Worm (Caenorhabditis elegans) whole organism, L4/young adult: ENCODE results near the gene fbxa-166.
"Not testable (repeated sequence)": the region's sequence is repeated elsewhere in the genome, so short reads cannot be mapped to it uniquely, and the experiment has no call there.

Experiments
- W03F9.2 ChIP-seq: fragments of 150-350 bp; optimal IDR thresholded peaks from 2 replicates; lab custom pipeline; 2014; ENCODE audit warnings: missing biosample characterization, missing genetic modification characterization
- dao-5 ChIP-seq: sonication (generic microtip); optimal IDR thresholded peaks from 2 replicates; lab custom pipeline; 2016; ENCODE audit warnings: missing genotype, missing genetic modification characterization, moderate library complexity, missing compliant biosample characterization
- him-1 ChIP-seq: sonication (generic microtip); optimal IDR thresholded peaks from 2 replicates; lab custom pipeline; 2016; ENCODE audit warnings: missing genotype, missing genetic modification reagents, missing genetic modification characterization, missing compliant biosample characterization

The fbxa-166 gene

ce11 chrII:1640496-1640895 lies 21.6 kb upstream of the fbxa-166 start, which contains the start of gene srh-72:
TSS of gene srh-72 (minus strand) at chrII:1640596.
- TF ChIP-seq dao-5 (tag; lab: Kevin White, UChicago), result no peak
- no peak for TF ChIP-seq W03F9.2 (tag; lab: Kevin White, UChicago)
- TF ChIP-seq him-1 (tag; lab: Kevin White, UChicago), result no peak

- TF ChIP-seq him-1, W03F9.2, dao-5 (tag; lab: Kevin White, UChicago): not testable (repeated sequence)
Measured at ce11 chrII:1636392-1636791, 17.5 kb upstream of the fbxa-166 start, which contains the start of gene srg-20. TSS of gene srg-20 (plus strand) at chrII:1636692.

DNA sequence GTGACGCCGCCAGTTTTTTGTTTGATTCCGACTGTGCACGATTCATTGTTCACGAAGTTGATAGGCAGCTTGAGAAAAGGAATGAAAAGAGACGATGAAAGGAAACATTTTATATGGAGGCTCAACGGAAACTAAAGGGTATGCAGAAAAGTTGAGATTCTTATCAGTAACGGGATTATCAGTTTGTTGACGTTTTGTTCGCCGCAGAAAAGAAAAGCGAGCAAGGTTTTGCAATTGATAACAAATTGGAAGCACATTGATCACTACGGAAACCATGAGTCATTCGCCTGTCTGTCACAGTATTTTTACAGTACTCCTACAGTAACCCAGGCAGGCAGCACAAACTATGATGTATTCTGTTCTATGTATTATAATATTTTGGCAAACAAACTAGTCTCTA lies 17.1 kb upstream of the fbxa-166 start:
- no peak for TF ChIP-seq dao-5 (tag; lab: Kevin White, UChicago)
- TF ChIP-seq W03F9.2 (tag; lab: Kevin White, UChicago), result no peak
- no peak for TF ChIP-seq him-1 (tag; lab: Kevin White, UChicago)

DNA sequence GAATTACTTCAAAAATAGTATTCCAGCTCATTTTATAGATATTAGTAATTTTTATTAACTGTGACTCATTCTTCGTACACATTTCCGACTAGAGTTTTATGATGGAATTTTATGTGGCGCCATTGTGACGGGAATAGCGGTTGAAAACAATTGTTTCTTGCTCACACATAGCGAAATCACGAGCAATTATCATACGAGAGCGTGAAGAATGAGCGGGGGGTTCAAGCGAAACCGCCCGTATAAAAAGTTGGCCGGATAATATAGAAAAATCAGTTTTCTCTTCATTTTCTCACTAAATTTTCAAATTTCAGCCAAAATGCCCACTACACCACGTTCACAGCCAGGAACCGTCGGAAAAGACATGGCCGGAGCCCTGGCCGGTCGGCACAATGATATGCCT lies 14.6 kb upstream of the fbxa-166 start, which contains the start of gene C08E3.1:
Gene C08E3.1 (plus strand): TSS at position 301 of the 400 bp plus-strand sequence.
- TF ChIP-seq him-1, W03F9.2, dao-5 (tag; lab: Kevin White, UChicago): not testable (repeated sequence)

DNA sequence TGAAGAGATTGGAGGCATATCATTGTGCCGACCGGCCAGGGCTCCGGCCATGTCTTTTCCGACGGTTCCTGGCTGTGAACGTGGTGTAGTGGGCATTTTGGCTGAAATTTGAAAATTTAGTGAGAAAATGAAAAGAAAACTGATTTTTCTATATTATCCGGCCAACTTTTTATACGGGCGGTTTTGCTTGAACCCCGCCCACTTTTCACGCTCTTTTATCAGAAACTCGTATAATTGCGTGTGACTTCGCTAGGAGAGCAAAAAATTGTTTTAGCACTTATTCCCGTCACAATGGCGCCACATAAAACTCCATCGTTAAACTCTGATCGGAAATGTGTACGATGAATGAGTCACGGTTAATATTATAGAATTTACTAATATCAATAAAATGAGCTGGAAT lies 13.4 kb upstream of the fbxa-166 start, which contains the start of gene C08E3.13:
Gene C08E3.13 (minus strand): TSS at position 101 of the 400 bp plus-strand sequence.
- not testable (repeated sequence) for TF ChIP-seq W03F9.2, him-1, dao-5 (tag; lab: Kevin White, UChicago)

DNA sequence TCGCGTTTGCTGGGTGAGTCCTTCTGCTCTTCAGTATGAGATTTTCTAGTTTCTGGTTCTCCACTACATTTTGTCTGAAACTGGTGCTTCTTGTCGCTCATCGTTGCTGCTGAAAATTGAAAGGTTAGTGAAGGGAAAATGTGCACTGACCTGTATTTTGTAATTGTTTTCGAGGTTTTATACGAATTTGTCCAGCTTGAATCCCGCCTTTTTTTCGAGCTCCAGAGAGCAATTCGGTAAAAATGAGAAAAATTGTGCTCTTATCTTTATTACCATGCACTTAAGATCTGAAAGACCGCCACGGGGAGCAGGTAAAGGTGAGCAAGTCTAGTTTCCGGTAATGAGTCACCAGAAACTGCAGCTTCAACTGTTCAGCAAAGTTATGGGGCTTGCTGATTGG lies 8.9 kb upstream of the fbxa-166 start, which contains the start of gene C08E3.15:
Gene C08E3.15 (minus strand): TSS at position 101 of the 400 bp plus-strand sequence.
- TF ChIP-seq him-1, W03F9.2, dao-5 (tag; lab: Kevin White, UChicago): not testable (repeated sequence)

DNA sequence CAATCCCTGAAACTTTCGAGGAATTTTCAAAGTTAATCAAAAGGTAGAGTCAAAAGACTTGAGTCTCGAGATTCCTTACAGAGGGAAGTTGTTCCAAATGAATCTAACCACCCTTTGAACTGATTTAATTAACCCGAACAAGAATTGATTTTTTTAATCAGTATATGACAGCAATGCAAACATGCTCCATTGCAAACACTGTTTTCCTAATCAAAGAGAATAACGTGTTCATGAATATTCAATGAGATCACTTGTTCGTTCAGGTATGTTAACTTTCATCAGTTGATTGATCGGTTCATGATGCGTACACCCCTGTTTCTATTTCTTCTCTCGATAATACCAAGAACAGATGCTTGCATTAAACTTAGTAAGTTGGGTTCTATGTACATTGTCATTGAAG lies 6.8 kb upstream of the fbxa-166 start, which contains the start of gene C08E3.14:
Gene C08E3.14 (plus strand): TSS at position 301 of the 400 bp plus-strand sequence.
- TF ChIP-seq him-1 (tag; lab: Kevin White, UChicago), result no peak
- no peak for TF ChIP-seq dao-5 (tag; lab: Kevin White, UChicago)
- no peak for TF ChIP-seq W03F9.2 (tag; lab: Kevin White, UChicago)

ce11 chrII:1624572-1624971 lies 5.7 kb upstream of the fbxa-166 start, which contains the start of gene fbxa-160:
TSS of gene fbxa-160 (minus strand) at chrII:1624672.
- TF ChIP-seq W03F9.2 (tag; lab: Kevin White, UChicago) (no peak), dao-5 (tag; lab: Kevin White, UChicago) (no peak), him-1 (tag; lab: Kevin White, UChicago) (no peak)

- TF ChIP-seq W03F9.2 (tag; lab: Kevin White, UChicago) (no peak), dao-5 (tag; lab: Kevin White, UChicago) (no peak), him-1 (tag; lab: Kevin White, UChicago) (no peak)
Measured at ce11 chrII:1621795-1622194, 2.9 kb upstream of the fbxa-166 start.

DNA sequence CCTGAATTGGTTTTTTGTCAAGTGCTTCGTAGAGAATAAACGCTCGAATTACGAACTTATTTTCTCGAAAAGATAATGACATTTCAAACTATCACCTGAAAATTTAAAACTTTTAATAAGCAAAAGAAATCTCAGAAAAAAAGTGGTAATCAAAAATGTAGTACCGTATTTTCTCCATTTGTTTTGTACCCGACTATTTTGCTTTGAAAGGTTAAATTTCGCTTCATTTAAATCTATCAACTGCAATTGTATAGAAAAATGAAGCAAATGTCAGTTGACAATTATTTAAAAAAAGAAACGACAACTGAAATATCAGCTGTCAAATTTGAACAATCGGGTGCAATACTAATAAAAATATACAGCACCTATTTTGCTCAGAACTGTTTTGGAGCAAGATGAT lies 2.3 kb upstream of the fbxa-166 start, which contains the start of gene fbxa-158:
Gene fbxa-158 (minus strand): TSS at position 101 of the 400 bp plus-strand sequence.
- no peak for TF ChIP-seq him-1 (tag; lab: Kevin White, UChicago)
- TF ChIP-seq W03F9.2 (tag; lab: Kevin White, UChicago), result no peak
- no peak for TF ChIP-seq dao-5 (tag; lab: Kevin White, UChicago)

DNA sequence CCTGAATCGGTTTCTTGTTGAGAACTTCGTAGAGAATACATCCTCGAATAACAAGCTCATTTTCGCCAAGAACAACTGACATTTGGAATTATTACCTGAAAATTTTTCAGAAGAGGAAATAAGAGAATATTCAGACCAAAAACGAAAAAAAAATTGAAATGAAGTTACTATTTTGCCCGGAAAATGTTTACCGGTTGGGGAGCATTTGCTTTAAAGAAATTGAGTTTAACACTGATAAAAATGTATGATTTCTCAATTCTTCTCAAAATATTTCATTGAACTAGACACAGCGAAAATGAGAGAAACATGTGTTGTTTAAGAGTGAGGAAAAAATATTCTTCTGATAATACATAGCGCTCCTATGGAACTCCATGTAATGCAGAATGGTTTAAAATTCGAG lies 2.5 kb downstream of the fbxa-166 start, which contains the start of gene fbxa-165:
Gene fbxa-165 (minus strand): TSS at position 101 of the 400 bp plus-strand sequence.
- no peak for TF ChIP-seq W03F9.2 (tag; lab: Kevin White, UChicago)
- TF ChIP-seq dao-5 (tag; lab: Kevin White, UChicago), result no peak
- no peak for TF ChIP-seq him-1 (tag; lab: Kevin White, UChicago)

ce11 chrII:1613972-1614371 lies 4.9 kb downstream of the fbxa-166 start, which contains the start of gene fbxa-164:
TSS of gene fbxa-164 (minus strand) at chrII:1614072.
- no peak for TF ChIP-seq him-1 (tag; lab: Kevin White, UChicago)
- TF ChIP-seq dao-5 (tag; lab: Kevin White, UChicago), result no peak
- TF ChIP-seq W03F9.2 (tag; lab: Kevin White, UChicago), result no peak

- TF ChIP-seq him-1 (tag; lab: Kevin White, UChicago), result no peak
- no peak for TF ChIP-seq W03F9.2 (tag; lab: Kevin White, UChicago)
- no peak for TF ChIP-seq dao-5 (tag; lab: Kevin White, UChicago)
Measured at ce11 chrII:1610630-1611029, 8.2 kb downstream of the fbxa-166 start, which contains the start of gene fbxa-163. TSS of gene fbxa-163 (minus strand) at chrII:1610730.
